Fruit fly (Drosophila melanogaster) whole organism, embryonic: ENCODE measurements around the gene Tfb4.

ENCODE experiments used
- B-H1 ChIP-seq: fragments of 200-800 bp; sonication (Bioruptor generic); IDR thresholded peaks from 3 replicates; pipeline ENCODE4 v1.3.6; 2022; ENCODE audit warnings: missing biosample characterization, missing genetic modification characterization
- CG10209 ChIP-seq: fragments of 200-800 bp; sonication (Bioruptor generic); optimal IDR thresholded peaks from 3 replicates; lab custom pipeline; 2017; ENCODE audit warnings: missing biosample characterization, mild to moderate bottlenecking, missing genetic modification characterization, missing genetic modification reagents
- CG10979 ChIP-seq: fragments of 200-800 bp; sonication (Bioruptor generic); optimal IDR thresholded peaks from 2 replicates; lab custom pipeline; 2018; ENCODE audit warnings: missing biosample characterization, mild to moderate bottlenecking, missing genetic modification characterization, moderate library complexity
- CG13123 ChIP-seq: fragments of 200-800 bp; sonication (Bioruptor generic); optimal IDR thresholded peaks from 2 replicates; lab custom pipeline; 2016; ENCODE audit warnings: missing biosample characterization, missing genetic modification characterization
- CG13624 ChIP-seq: fragments of 200-800 bp; sonication (Bioruptor generic); optimal IDR thresholded peaks from 2 replicates; lab custom pipeline; 2016; ENCODE audit warnings: missing biosample characterization, missing genetic modification characterization
- CG14050 ChIP-seq: fragments of 200-800 bp; sonication (Bioruptor generic); IDR thresholded peaks from 3 replicates; pipeline ENCODE4 v1.3.6; 2022; ENCODE audit warnings: missing biosample characterization, missing genetic modification characterization
- CG1647 ChIP-seq: fragments of 200-800 bp; sonication (Bioruptor generic); optimal IDR thresholded peaks from 3 replicates; lab custom pipeline; 2016; ENCODE audit warnings: missing biosample characterization, missing genetic modification characterization
- CG16779 ChIP-seq: fragments of 200-800 bp; sonication (Bioruptor generic); IDR thresholded peaks from 2 replicates; pipeline ENCODE4 v1.3.6; 2022; ENCODE audit warnings: missing biosample characterization, missing genetic modification characterization
- CG18476 ChIP-seq: fragments of 200-800 bp; sonication (Bioruptor generic); optimal IDR thresholded peaks from 2 replicates; lab custom pipeline; 2016; ENCODE audit warnings: missing biosample characterization, mild to moderate bottlenecking, missing genetic modification characterization
- CG2678 ChIP-seq: fragments of 200-800 bp; sonication (Bioruptor generic); optimal IDR thresholded peaks from 3 replicates; lab custom pipeline; 2019; ENCODE audit warnings: missing biosample characterization, mild to moderate bottlenecking, missing genetic modification characterization, moderate library complexity
- CG2875 ChIP-seq: fragments of 200-800 bp; sonication (Bioruptor generic); optimal IDR thresholded peaks from 2 replicates; lab custom pipeline; 2017; ENCODE audit warnings: missing biosample characterization, mild to moderate bottlenecking, missing genetic modification characterization, missing genetic modification reagents
- CG3163 ChIP-seq: fragments of 200-800 bp; sonication (Bioruptor generic); optimal IDR thresholded peaks from 3 replicates; lab custom pipeline; 2016; ENCODE audit warnings: missing biosample characterization, missing genetic modification characterization
- CG32772 ChIP-seq: fragments of 200-800 bp; sonication (Bioruptor generic); IDR thresholded peaks from 2 replicates; pipeline ENCODE4 v1.3.6; 2022; ENCODE audit warnings: missing biosample characterization, missing genetic modification characterization
- CG34376 ChIP-seq: fragments of 200-800 bp; sonication (Bioruptor generic); optimal IDR thresholded peaks from 2 replicates; lab custom pipeline; 2018; ENCODE audit warnings: missing biosample characterization, mild to moderate bottlenecking, missing genetic modification characterization
- CG34422 ChIP-seq: fragments of 200-800 bp; sonication (Bioruptor generic); IDR thresholded peaks from 3 replicates; pipeline ENCODE4 v1.3.6; 2022; ENCODE audit warnings: missing biosample characterization, missing genetic modification characterization
- CG4404 ChIP-seq: fragments of 200-800 bp; sonication (Bioruptor generic); IDR thresholded peaks from 2 replicates; pipeline ENCODE4 v1.3.6; 2022; ENCODE audit warnings: missing biosample characterization, missing genetic modification characterization
- CG4424 ChIP-seq: fragments of 200-800 bp; sonication (Bioruptor generic); optimal IDR thresholded peaks from 3 replicates; lab custom pipeline; 2016; ENCODE audit warnings: missing biosample characterization, missing genetic modification characterization
- CG5180 ChIP-seq: fragments of 200-800 bp; sonication (Bioruptor generic); optimal IDR thresholded peaks from 3 replicates; lab custom pipeline; 2017; ENCODE audit warnings: missing biosample characterization, missing genetic modification characterization, mild to moderate bottlenecking, moderate library complexity, missing genetic modification reagents
- CG5245 ChIP-seq: fragments of 200-800 bp; sonication (Bioruptor generic); optimal IDR thresholded peaks from 3 replicates; lab custom pipeline; 2016; ENCODE audit warnings: missing biosample characterization, missing genetic modification characterization
- CG6791 ChIP-seq: fragments of 200-800 bp; sonication (Bioruptor generic); IDR thresholded peaks from 3 replicates; pipeline ENCODE4 v1.3.6; 2022; ENCODE audit warnings: missing biosample characterization, missing genetic modification characterization; ENCODE audit not compliant: partially characterized antibody
- CG8089 ChIP-seq: fragments of 200-800 bp; sonication (Bioruptor generic); optimal IDR thresholded peaks from 3 replicates; lab custom pipeline; 2016; ENCODE audit warnings: missing biosample characterization, missing genetic modification characterization
- CkIIα-i1 ChIP-seq: fragments of 200-800 bp; sonication (Bioruptor generic); IDR thresholded peaks from 2 replicates; pipeline ENCODE4 v1.3.6; 2022; ENCODE audit warnings: missing biosample characterization, missing genetic modification characterization
- Dip2 ChIP-seq: fragments of 200-800 bp; sonication (Bioruptor generic); IDR thresholded peaks from 2 replicates; pipeline ENCODE4 v1.3.6; 2022; ENCODE audit warnings: missing biosample characterization, missing genetic modification characterization
- Doc3 ChIP-seq: fragments of 200-800 bp; sonication (Bioruptor generic); IDR thresholded peaks from 3 replicates; pipeline ENCODE4 v1.3.6; 2022; ENCODE audit warnings: missing biosample characterization, missing genetic modification characterization; ENCODE audit not compliant: partially characterized antibody
- Dref ChIP-seq: fragments of 200-800 bp; sonication (Bioruptor generic); IDR thresholded peaks from 2 replicates; pipeline ENCODE4 v1.3.6; 2022; ENCODE audit warnings: missing biosample characterization, missing genetic modification characterization
- HLH3B ChIP-seq: fragments of 200-800 bp; sonication (Bioruptor generic); IDR thresholded peaks from 2 replicates; pipeline ENCODE4 v1.3.6; 2022; ENCODE audit warnings: missing biosample characterization, missing genetic modification characterization
- Meics ChIP-seq: fragments of 200-800 bp; sonication (Bioruptor generic); optimal IDR thresholded peaks from 2 replicates; lab custom pipeline; 2017; ENCODE audit warnings: missing biosample characterization, mild to moderate bottlenecking, missing genetic modification characterization
- Mes4 ChIP-seq: fragments of 200-800 bp; sonication (Bioruptor generic); optimal IDR thresholded peaks from 2 replicates; lab custom pipeline; 2016; ENCODE audit warnings: missing biosample characterization, missing genetic modification characterization
- NFAT ChIP-seq: fragments of 200-800 bp; sonication (Bioruptor generic); IDR thresholded peaks from 2 replicates; pipeline ENCODE4 v1.3.6; 2022; ENCODE audit warnings: missing biosample characterization, missing genetic modification characterization
- Nf-YA ChIP-seq: fragments of 200-800 bp; sonication (Bioruptor generic); IDR thresholded peaks from 2 replicates; pipeline ENCODE4 v1.3.6; 2022; ENCODE audit warnings: missing biosample characterization, missing genetic modification characterization
- Nf-YC ChIP-seq: fragments of 200-800 bp; optimal IDR thresholded peaks from 3 replicates; lab custom pipeline; 2019; ENCODE audit warnings: missing biosample characterization, mild to moderate bottlenecking, missing genetic modification characterization, moderate library complexity
- NfI ChIP-seq: fragments of 200-800 bp; sonication (Bioruptor generic); optimal IDR thresholded peaks from 3 replicates; lab custom pipeline; 2018; ENCODE audit warnings: missing biosample characterization, mild to moderate bottlenecking, missing genetic modification characterization, moderate library complexity
- Poxn ChIP-seq: fragments of 200-800 bp; sonication (Bioruptor generic); IDR thresholded peaks from 2 replicates; pipeline ENCODE4 v1.3.6; 2022; ENCODE audit warnings: missing biosample characterization, missing genetic modification characterization
- Side ChIP-seq: fragments of 200-800 bp; sonication (Bioruptor generic); optimal IDR thresholded peaks from 2 replicates; lab custom pipeline; 2016; ENCODE audit warnings: missing biosample characterization, missing genetic modification characterization
- Xrp1 ChIP-seq: fragments of 200-800 bp; sonication (Bioruptor generic); IDR thresholded peaks from 2 replicates; pipeline ENCODE4 v1.3.6; 2022; ENCODE audit warnings: missing biosample characterization, missing genetic modification characterization
- ash1 ChIP-seq: fragments of 200-800 bp; sonication (Bioruptor generic); optimal IDR thresholded peaks from 2 replicates; lab custom pipeline; 2018; ENCODE audit warnings: missing biosample characterization, mild to moderate bottlenecking, missing genetic modification characterization
- cato ChIP-seq: fragments of 200-800 bp; sonication (Bioruptor generic); optimal IDR thresholded peaks from 2 replicates; lab custom pipeline; 2016; ENCODE audit warnings: missing biosample characterization, missing genetic modification characterization, borderline replicate concordance
- chinmo ChIP-seq: fragments of 200-800 bp; sonication (Bioruptor generic); IDR thresholded peaks from 4 replicates; pipeline ENCODE4 v1.3.6; 2022; ENCODE audit warnings: missing biosample characterization, missing genetic modification characterization; ENCODE audit not compliant: partially characterized antibody
- ftz-f1 ChIP-seq: fragments of 200-800 bp; sonication (Bioruptor generic); optimal IDR thresholded peaks from 2 replicates; lab custom pipeline; 2016; ENCODE audit warnings: missing biosample characterization, missing genetic modification characterization
- gcm ChIP-seq: fragments of 200-800 bp; sonication (Bioruptor generic); optimal IDR thresholded peaks from 2 replicates; lab custom pipeline; 2019; ENCODE audit warnings: missing biosample characterization, mild to moderate bottlenecking, missing genetic modification characterization, moderate library complexity
- gt ChIP-seq: fragments of 200-800 bp; sonication (Bioruptor generic); IDR thresholded peaks from 2 replicates; pipeline ENCODE4 v1.3.6; 2022; ENCODE audit warnings: missing biosample characterization, missing genetic modification characterization
- h ChIP-seq: fragments of >200 bp; optimal IDR thresholded peaks from 2 replicates; lab custom pipeline; 2017
- knrl ChIP-seq: fragments of 200-800 bp; sonication (Bioruptor generic); IDR thresholded peaks from 3 replicates; pipeline ENCODE4 v1.3.6; 2022; ENCODE audit warnings: missing biosample characterization, missing genetic modification characterization; ENCODE audit not compliant: partially characterized antibody
- lbe ChIP-seq: fragments of 200-800 bp; sonication (Bioruptor generic); optimal IDR thresholded peaks from 2 replicates; lab custom pipeline; 2016; ENCODE audit warnings: missing biosample characterization, mild to moderate bottlenecking, missing genetic modification characterization
- maf-S ChIP-seq: fragments of 200-800 bp; sonication (Bioruptor generic); optimal IDR thresholded peaks from 2 replicates; lab custom pipeline; 2016; ENCODE audit warnings: missing biosample characterization, missing genetic modification characterization
- peb ChIP-seq: fragments of 200-800 bp; sonication (Bioruptor generic); IDR thresholded peaks from 2 replicates; pipeline ENCODE4 v1.3.6; 2022; ENCODE audit warnings: missing biosample characterization, missing genetic modification characterization
- pzg ChIP-seq: fragments of 200-800 bp; sonication (Bioruptor generic); optimal IDR thresholded peaks from 3 replicates; lab custom pipeline; 2018; ENCODE audit warnings: missing biosample characterization, mild to moderate bottlenecking, missing genetic modification characterization, moderate library complexity
- rib ChIP-seq: fragments of 200-800 bp; sonication (Bioruptor generic); IDR thresholded peaks from 2 replicates; pipeline ENCODE4 v1.3.6; 2022; ENCODE audit warnings: missing biosample characterization, missing genetic modification characterization
- tin ChIP-seq: fragments of 200-800 bp; sonication (Bioruptor generic); optimal IDR thresholded peaks from 3 replicates; lab custom pipeline; 2016; ENCODE audit warnings: missing biosample characterization, missing genetic modification characterization
- twi ChIP-seq: fragments of 200-800 bp; optimal IDR thresholded peaks from 2 replicates; lab custom pipeline; 2019; ENCODE audit warnings: missing biosample characterization, mild to moderate bottlenecking, missing genetic modification characterization, moderate library complexity
- vnd ChIP-seq: fragments of 200-800 bp; sonication (Bioruptor generic); IDR thresholded peaks from 3 replicates; pipeline ENCODE4 v1.3.6; 2022; ENCODE audit warnings: missing biosample characterization, missing genetic modification characterization; ENCODE audit not compliant: partially characterized antibody

The Tfb4 gene

dm6 chr2L:1169867-1170415, 19.5 kb upstream of the Tfb4 start, which contains the start of the genes CG31922 and Plap (continued):
- TF ChIP-seq knrl (GFP tag; lab: Robert Waterston, UW) (peak; percentile 95), CG10209 (peak; percentile 51), Poxn (GFP tag; lab: Robert Waterston, UW) (no peak), CkIIα-i1 (no peak), CG34422 (GFP tag; lab: Robert Waterston, UW) (no peak), HLH3B (GFP tag; lab: Robert Waterston, UW) (no peak; the same call in 1 of the 2 replicates), ash1 (GFP tag; lab: Kevin White, UChicago) (no peak), Meics (peak; percentile 58), vnd (GFP tag; lab: Robert Waterston, UW) (peak; percentile 91), CG1647 (GFP tag; lab: Kevin White, UChicago) (peak; percentile 69), ftz-f1 (GFP tag; lab: Kevin White, UChicago) (peak; percentile 68), gt (GFP tag; lab: Robert Waterston, UW) (no peak), Doc3 (GFP tag; lab: Robert Waterston, UW) (peak; percentile 94), Dip2 (GFP tag; lab: Robert Waterston, UW) (no peak), CG2678 (tag; lab: Kevin White, UChicago) (no peak), Dref (GFP tag; lab: Robert Waterston, UW) (peak; percentile 66), CG13123 (peak; percentile 47), maf-S (GFP tag; lab: Kevin White, UChicago) (peak; percentile 19), NFAT (GFP tag; lab: Robert Waterston, UW) (0 out of 2 replicates have a peak, but pooled peaks have one; percentile 30), CG6791 (peak; percentile 77; the same call in 2 of the 3 replicates), CG3163 (GFP tag; lab: Kevin White, UChicago) (peak; percentile 10), CG34376 (peak; percentile 77), lbe (peak; percentile 71), peb (GFP tag; lab: Robert Waterston, UW) (no peak), CG4424 (peak; percentile 77), chinmo (GFP tag; lab: Robert Waterston, UW) (peak; percentile 75; the same call in 2 of the 4 replicates), Nf-YC (peak; percentile 72), NfI (GFP tag; lab: Kevin White, UChicago) (peak; percentile 75), CG32772 (no peak), CG13624 (GFP tag; lab: Kevin White, UChicago) (peak; percentile 81), CG5245 (GFP tag; lab: Kevin White, UChicago) (peak; percentile 39), B-H1 (GFP tag; lab: Robert Waterston, UW) (no peak; the same call in 2 of the 3 replicates), Nf-YA (no peak), tin (peak; percentile 76), CG4404 (GFP tag; lab: Robert Waterston, UW) (peak; percentile 67), CG14050 (GFP tag; lab: Robert Waterston, UW) (no peak), pzg (peak; percentile 58), Mes4 (GFP tag; lab: Kevin White, UChicago) (no peak), CG8089 (GFP tag; lab: Kevin White, UChicago) (no peak), twi (tag; lab: Kevin White, UChicago) (peak; percentile 58), gcm (peak; percentile 36), rib (GFP tag; lab: Robert Waterston, UW) (peak; percentile 84), CG2875 (GFP tag; lab: Kevin White, UChicago) (no peak), Xrp1 (peak; percentile 72), Side (GFP tag; lab: Kevin White, UChicago) (peak; percentile 58), CG10979 (tag; lab: Kevin White, UChicago) (peak; percentile 54), CG18476 (GFP tag; lab: Kevin White, UChicago) (peak; percentile 69), cato (GFP tag; lab: Kevin White, UChicago) (peak; percentile 52), h (no peak), CG5180 (no peak), CG16779 (no peak)
